3 fruit fly cellular contexts compared by ENCODE assay signal in genomic region chr2L:7217059-7217458, dm6.
TF ChIP-seq lines count a peak whose summit lies in the region.

No protein-coding gene starts in this region.

- no peak for TF ChIP-seq CTCF in whole organism, embryonic (GFP tag; optimal IDR thresholded peaks at IDR 0.05; lab: Kevin White, UChicago)

TF ChIP-seq in whole organism, embryonic, 481 proteins besides CTCF, POLR2A, EP300 and RAD21 (continues in another document):
- TF ChIP-seq Mrtf (GFP tag; IDR thresholded peaks at IDR 0.05; lab: Robert Waterston, UW) (no peak), Med (GFP tag; lab: Kevin White, UChicago) (peak; percentile 77), lab (GFP tag; optimal IDR thresholded peaks at IDR 0.05; lab: Kevin White, UChicago) (peak; percentile 30), Eip74EF (GFP tag; optimal IDR thresholded peaks at IDR 0.05; lab: Kevin White, UChicago) (peak in 1 of 2 experiments; percentile 73), CG10543 (GFP tag; optimal IDR thresholded peaks at IDR 0.05; lab: Kevin White, UChicago) (peak; percentile 42), CG8944 (GFP tag; optimal IDR thresholded peaks at IDR 0.05; lab: Kevin White, UChicago) (no peak), CG13296 (GFP tag; optimal IDR thresholded peaks at IDR 0.05; lab: Kevin White, UChicago) (peak; percentile 48), MBD-R2 (GFP tag; IDR thresholded peaks at IDR 0.05; lab: Robert Waterston, UW) (0 out of 2 replicates have a peak, but pooled peaks have one; percentile 14), CG2678 (tag; optimal IDR thresholded peaks at IDR 0.05; lab: Kevin White, UChicago) (no peak), scrt (GFP tag; optimal IDR thresholded peaks at IDR 0.05; lab: Kevin White, UChicago) (peak; percentile 51), shn (GFP tag; optimal IDR thresholded peaks at IDR 0.05; lab: Kevin White, UChicago) (no peak), cwo (GFP tag; optimal IDR thresholded peaks at IDR 0.05; lab: Kevin White, UChicago) (peak; percentile 25), Sox100B (GFP tag; optimal IDR thresholded peaks at IDR 0.05; lab: Kevin White, UChicago) (no peak), CG18599 (GFP tag; optimal IDR thresholded peaks at IDR 0.05; lab: Kevin White, UChicago) (peak; percentile 46), fd96Cb (tag; optimal IDR thresholded peaks at IDR 0.05; lab: Kevin White, UChicago) (no peak), mirr (GFP tag; optimal IDR thresholded peaks at IDR 0.05; lab: Kevin White, UChicago) (peak; percentile 31), CG14014 (GFP tag; IDR thresholded peaks at IDR 0.05; lab: Robert Waterston, UW) (peak; percentile 23; the same call in 1 of the 2 replicates), sd (tag; optimal IDR thresholded peaks at IDR 0.05; lab: Kevin White, UChicago) (peak; percentile 31), ci (GFP tag; IDR thresholded peaks at IDR 0.05; lab: Robert Waterston, UW) (no peak), CG8290 (GFP tag; optimal IDR thresholded peaks at IDR 0.05; lab: Kevin White, UChicago) (no peak), CG8290 (tag; optimal IDR thresholded peaks at IDR 0.05; lab: Kevin White, UChicago) (peak in 1 of 2 experiments; percentile 4), CG1832 (GFP tag; optimal IDR thresholded peaks at IDR 0.05; lab: Kevin White, UChicago) (no peak), Ets97D (GFP tag; optimal IDR thresholded peaks at IDR 0.05; lab: Kevin White, UChicago) (no peak), CG13894 (tag; optimal IDR thresholded peaks at IDR 0.05; lab: Kevin White, UChicago) (peak; percentile 69), kah (GFP tag; optimal IDR thresholded peaks at IDR 0.05; lab: Kevin White, UChicago) (peak; percentile 29), chinmo (GFP tag; IDR thresholded peaks at IDR 0.05; lab: Robert Waterston, UW; ENCODE audit: partially characterized antibody) (peak; percentile 72; the same call in 1 of the 4 replicates), CG15514 (GFP tag; optimal IDR thresholded peaks at IDR 0.05; lab: Kevin White, UChicago) (peak; percentile 32), odd (GFP tag; optimal IDR thresholded peaks at IDR 0.05; lab: Kevin White, UChicago) (peak; percentile 5), CG17912 (GFP tag; optimal IDR thresholded peaks at IDR 0.05; lab: Kevin White, UChicago) (no peak), H15 (GFP tag; IDR thresholded peaks at IDR 0.05; lab: Robert Waterston, UW) (no peak)

TF ChIP-seq in whole organism, prepupa, 60 proteins besides CTCF, POLR2A, EP300 and RAD21:
- peak; percentile 50 for TF ChIP-seq fkh (GFP tag; optimal IDR thresholded peaks at IDR 0.05; lab: Kevin White, UChicago)
- peak; percentile 45 for TF ChIP-seq Eip78C (GFP tag; lab: Kevin White, UChicago)
- TF ChIP-seq OdsH (GFP tag; optimal IDR thresholded peaks at IDR 0.05; lab: Kevin White, UChicago): no peak
TF ChIP-seq in whole organism, prepupa: peak in this region for 2.

TF ChIP-seq in whole organism, pupa, 21 proteins besides CTCF, POLR2A, EP300 and RAD21:
- no peak for TF ChIP-seq CG17806 (tag; optimal IDR thresholded peaks at IDR 0.05; lab: Kevin White, UChicago)
- TF ChIP-seq EcR (GFP tag; optimal IDR thresholded peaks at IDR 0.05; lab: Kevin White, UChicago): peak; percentile 6
- TF ChIP-seq CG10348 (GFP tag; IDR thresholded peaks at IDR 0.05; lab: Robert Waterston, UW): no peak
- no peak for TF ChIP-seq Snoo (tag; optimal IDR thresholded peaks at IDR 0.05; lab: Kevin White, UChicago)
- 0 out of 3 replicates have a peak, but pooled peaks have one; percentile 34 for TF ChIP-seq CG4496 (GFP tag; IDR thresholded peaks at IDR 0.05; lab: Robert Waterston, UW)
- TF ChIP-seq D1 (tag; optimal IDR thresholded peaks at IDR 0.05; lab: Kevin White, UChicago): no peak
- no peak for TF ChIP-seq Pif1B (GFP tag; optimal IDR thresholded peaks at IDR 0.05; lab: Kevin White, UChicago)
